Fruit fly (Drosophila melanogaster) whole organism, embryonic: ENCODE data around the gene Gpdh3.
A peak's percentile ranks its signal among the peaks of the same experiment; 100 is the strongest.

Experiments used
- Abd-B ChIP-seq: fragments of 200-800 bp; sonication (Bioruptor generic); optimal IDR thresholded peaks from 2 replicates; lab custom pipeline; 2018; ENCODE audit warnings: missing biosample characterization, mild to moderate bottlenecking, missing genetic modification characterization, moderate library complexity
- Atf3 ChIP-seq: fragments of 200-800 bp; sonication (Bioruptor generic); optimal IDR thresholded peaks from 3 replicates; lab custom pipeline; 2016; ENCODE audit warnings: missing biosample characterization, missing genetic modification characterization
- Awh ChIP-seq: fragments of 200-800 bp; sonication (Bioruptor generic); IDR thresholded peaks from 2 replicates; pipeline ENCODE4, ENCODE4 v1.3.6; 2022; ENCODE audit warnings: missing biosample characterization, missing genetic modification characterization
- Bgb ChIP-seq: fragments of 200-800 bp; sonication (Bioruptor generic); IDR thresholded peaks from 2 replicates; pipeline ENCODE4 v1.3.6; 2022; ENCODE audit warnings: missing biosample characterization, missing genetic modification characterization; ENCODE audit not compliant: partially characterized antibody
- CG1024 ChIP-seq: fragments of 200-800 bp; sonication (Bioruptor generic); IDR thresholded peaks from 2 replicates; pipeline ENCODE4 v1.3.6; 2022; ENCODE audit warnings: missing biosample characterization, missing genetic modification characterization
- CG10543 ChIP-seq: fragments of 200-800 bp; sonication (Bioruptor generic); optimal IDR thresholded peaks from 3 replicates; lab custom pipeline; 2017; ENCODE audit warnings: missing biosample characterization, mild to moderate bottlenecking, missing genetic modification characterization, moderate library complexity
- CG11093 ChIP-seq: fragments of 200-800 bp; sonication (Bioruptor generic); IDR thresholded peaks from 3 replicates; pipeline ENCODE4 v1.3.6; 2022; ENCODE audit warnings: missing biosample characterization, missing genetic modification characterization
- CG11456 ChIP-seq: fragments of 200-800 bp; sonication (Bioruptor generic); IDR thresholded peaks from 3 replicates; pipeline ENCODE4 v1.3.6; 2022; ENCODE audit warnings: missing biosample characterization, missing genetic modification characterization
- CG12104 ChIP-seq: fragments of 200-800 bp; sonication (Bioruptor generic); optimal IDR thresholded peaks from 3 replicates; lab custom pipeline; 2016; ENCODE audit warnings: missing biosample characterization, missing genetic modification characterization
- CG12299 ChIP-seq: fragments of 200-800 bp; sonication (Bioruptor generic); optimal IDR thresholded peaks from 2 replicates; lab custom pipeline; 2018; ENCODE audit warnings: missing biosample characterization, mild to moderate bottlenecking, missing genetic modification characterization
- CG12942 ChIP-seq: fragments of 200-800 bp; sonication (Bioruptor generic); optimal IDR thresholded peaks from 3 replicates; lab custom pipeline; 2016; ENCODE audit warnings: missing biosample characterization, missing genetic modification characterization
- CG15514 ChIP-seq: fragments of 200-800 bp; sonication (Bioruptor generic); optimal IDR thresholded peaks from 3 replicates; lab custom pipeline; 2017; ENCODE audit warnings: missing biosample characterization, missing genetic modification characterization, mild to moderate bottlenecking, moderate library complexity, missing genetic modification reagents
- CG16813 ChIP-seq: fragments of 200-800 bp; sonication (Bioruptor generic); IDR thresholded peaks from 3 replicates; pipeline ENCODE4 v1.3.6; 2022; ENCODE audit warnings: missing biosample characterization, missing genetic modification characterization; ENCODE audit not compliant: partially characterized antibody
- CG18764 ChIP-seq: fragments of 200-800 bp; sonication (Bioruptor generic); optimal IDR thresholded peaks from 3 replicates; lab custom pipeline; 2016; ENCODE audit warnings: missing biosample characterization, missing genetic modification characterization
- CG7839 ChIP-seq: fragments of 200-800 bp; sonication (Bioruptor generic); optimal IDR thresholded peaks from 3 replicates; lab custom pipeline; 2018; ENCODE audit warnings: missing biosample characterization, mild to moderate bottlenecking, missing genetic modification characterization, moderate library complexity
- CG8290 ChIP-seq, 3 experiments: fragments of 200-800 bp; sonication (Bioruptor generic); optimal IDR thresholded peaks; 2 replicates each; lab custom pipeline; 2016 to 2019; ENCODE audit warnings: missing biosample characterization in 3 of 3, missing genetic modification characterization in 3 of 3, mild to moderate bottlenecking in 2 of 3, moderate library complexity in 1 of 3
- CG9932 ChIP-seq: fragments of 200-800 bp; sonication (Bioruptor generic); IDR thresholded peaks from 2 replicates; pipeline ENCODE4 v1.3.6; 2022; ENCODE audit warnings: missing biosample characterization, missing genetic modification characterization
- Chrac-16 ChIP-seq: fragments of 200-800 bp; sonication (Bioruptor generic); optimal IDR thresholded peaks from 3 replicates; lab custom pipeline; 2016; ENCODE audit warnings: missing biosample characterization, missing genetic modification characterization
- D19A ChIP-seq: fragments of 200-800 bp; optimal IDR thresholded peaks from 3 replicates; lab custom pipeline; 2019; ENCODE audit warnings: missing biosample characterization, mild to moderate bottlenecking, missing genetic modification characterization, moderate library complexity
- Dfd ChIP-seq, 2 experiments: fragments of >200 bp; optimal IDR thresholded peaks; 2 replicates each; lab custom pipeline; 2017; ENCODE audit warnings: missing biosample characterization in 2 of 2, missing genetic modification characterization in 2 of 2
- GATAe ChIP-seq: fragments of 200-800 bp; sonication (Bioruptor generic); conservative IDR thresholded peaks from 2 replicates; pipeline ENCODE4 v1.3.6; 2022; ENCODE audit warnings: missing biosample characterization, missing genetic modification characterization
- HHEX ChIP-seq: fragments of 200-800 bp; sonication (Bioruptor generic); optimal IDR thresholded peaks from 3 replicates; lab custom pipeline; 2017; ENCODE audit warnings: missing biosample characterization, mild to moderate bottlenecking, missing genetic modification characterization, missing genetic modification reagents
- Hsf ChIP-seq: fragments of 200-800 bp; sonication (Bioruptor generic); optimal IDR thresholded peaks from 3 replicates; lab custom pipeline; 2016; ENCODE audit warnings: missing biosample characterization, missing genetic modification characterization
- MESR4 ChIP-seq: fragments of 200-800 bp; sonication (Bioruptor generic); optimal IDR thresholded peaks from 2 replicates; lab custom pipeline; 2018; ENCODE audit warnings: missing biosample characterization, mild to moderate bottlenecking, missing genetic modification characterization, moderate library complexity
- MTF-1 ChIP-seq: fragments of 200-800 bp; sonication (Bioruptor generic); optimal IDR thresholded peaks from 2 replicates; lab custom pipeline; 2018; ENCODE audit warnings: missing biosample characterization, mild to moderate bottlenecking, missing genetic modification characterization, borderline replicate concordance
- Mad ChIP-seq: fragments of 200-800 bp; sonication (Bioruptor generic); optimal IDR thresholded peaks from 2 replicates; lab custom pipeline; 2016; ENCODE audit warnings: missing biosample characterization, missing genetic modification characterization
- Med ChIP-seq: fragments of 200-800 bp; sonication (Bioruptor generic); peaks from one replicate; lab custom pipeline; 2016; ENCODE audit warnings: missing biosample characterization, missing genetic modification characterization, mild to moderate bottlenecking, inconsistent platforms, moderate library complexity
- Mrtf ChIP-seq: fragments of 200-800 bp; sonication (Bioruptor generic); IDR thresholded peaks from 3 replicates; pipeline ENCODE4 v1.3.6; 2022; ENCODE audit warnings: missing biosample characterization, missing genetic modification characterization
- PHDP ChIP-seq: fragments of 200-800 bp; sonication (Bioruptor generic); optimal IDR thresholded peaks from 3 replicates; lab custom pipeline; 2018; ENCODE audit warnings: missing biosample characterization, mild to moderate bottlenecking, missing genetic modification characterization, moderate library complexity
- Ravus ChIP-seq: fragments of 200-800 bp; sonication (Bioruptor generic); IDR thresholded peaks from 2 replicates; pipeline ENCODE4 v1.3.6; 2022; ENCODE audit warnings: missing biosample characterization, missing genetic modification characterization
- abd-A ChIP-seq: fragments of 200-800 bp; sonication (Bioruptor generic); optimal IDR thresholded peaks from 3 replicates; lab custom pipeline; 2019; ENCODE audit warnings: missing biosample characterization, mild to moderate bottlenecking, missing genetic modification characterization, moderate library complexity
- al ChIP-seq: fragments of 200-800 bp; sonication (Bioruptor generic); IDR thresholded peaks from 2 replicates; pipeline ENCODE4 v1.3.6; 2022; ENCODE audit warnings: missing biosample characterization, missing genetic modification characterization
- dmrt99B ChIP-seq: fragments of 200-800 bp; sonication (Bioruptor generic); optimal IDR thresholded peaks from 2 replicates; lab custom pipeline; 2018; ENCODE audit warnings: missing biosample characterization, mild to moderate bottlenecking, missing genetic modification characterization, moderate library complexity
- dpn ChIP-seq, 2 experiments: fragments of 200-800 bp; sonication (Bioruptor generic); optimal IDR thresholded peaks; 3 replicates each; lab custom pipeline; 2016; ENCODE audit warnings: missing biosample characterization in 2 of 2, missing genetic modification characterization in 2 of 2
- fd64A ChIP-seq: fragments of 200-800 bp; sonication (Bioruptor generic); optimal IDR thresholded peaks from 3 replicates; lab custom pipeline; 2018; ENCODE audit warnings: missing biosample characterization, mild to moderate bottlenecking, missing genetic modification characterization
- gem ChIP-seq: fragments of 200-800 bp; sonication (Bioruptor generic); optimal IDR thresholded peaks from 2 replicates; lab custom pipeline; 2019; ENCODE audit warnings: missing biosample characterization, mild to moderate bottlenecking, missing genetic modification characterization, moderate library complexity
- gsb-n ChIP-seq: fragments of 200-800 bp; sonication (Bioruptor generic); optimal IDR thresholded peaks from 3 replicates; lab custom pipeline; 2018; ENCODE audit warnings: missing biosample characterization, mild to moderate bottlenecking, missing genetic modification characterization
- gt ChIP-seq: fragments of 200-800 bp; sonication (Bioruptor generic); IDR thresholded peaks from 2 replicates; pipeline ENCODE4 v1.3.6; 2022; ENCODE audit warnings: missing biosample characterization, missing genetic modification characterization
- hth ChIP-seq: fragments of >200 bp; optimal IDR thresholded peaks from 2 replicates; lab custom pipeline; 2017; ENCODE audit warnings: inconsistent platforms
- kay ChIP-seq: fragments of 200-800 bp; sonication (Bioruptor generic); optimal IDR thresholded peaks from 2 replicates; lab custom pipeline; 2016; ENCODE audit warnings: missing biosample characterization, missing genetic modification characterization
- lmd ChIP-seq: fragments of 200-800 bp; sonication (Bioruptor generic); IDR thresholded peaks from 2 replicates; pipeline ENCODE4 v1.3.6; 2022; ENCODE audit warnings: missing biosample characterization, missing genetic modification characterization
- maf-S ChIP-seq: fragments of 200-800 bp; sonication (Bioruptor generic); optimal IDR thresholded peaks from 2 replicates; lab custom pipeline; 2016; ENCODE audit warnings: missing biosample characterization, missing genetic modification characterization
- nerfin-2 ChIP-seq: fragments of 200-800 bp; sonication (Bioruptor generic); IDR thresholded peaks from 2 replicates; pipeline ENCODE4 v1.3.6; 2022; ENCODE audit warnings: missing biosample characterization, missing genetic modification characterization; ENCODE audit not compliant: partially characterized antibody
- org-1 ChIP-seq: fragments of 200-800 bp; sonication (Bioruptor generic); optimal IDR thresholded peaks from 2 replicates; lab custom pipeline; 2017; ENCODE audit warnings: missing biosample characterization, missing genetic modification characterization
- otp ChIP-seq: fragments of 200-800 bp; sonication (Bioruptor generic); IDR thresholded peaks from 3 replicates; pipeline ENCODE4, ENCODE4 v1.3.6; 2022; ENCODE audit warnings: missing biosample characterization, missing genetic modification characterization
- peb ChIP-seq: fragments of 200-800 bp; sonication (Bioruptor generic); IDR thresholded peaks from 2 replicates; pipeline ENCODE4 v1.3.6; 2022; ENCODE audit warnings: missing biosample characterization, missing genetic modification characterization
- ro ChIP-seq: fragments of 200-800 bp; sonication (Bioruptor generic); IDR thresholded peaks from 2 replicates; pipeline ENCODE4 v1.3.6; 2022; ENCODE audit warnings: missing biosample characterization, missing genetic modification characterization
- sd ChIP-seq: fragments of 200-800 bp; sonication (Bioruptor generic); optimal IDR thresholded peaks from 3 replicates; lab custom pipeline; 2018; ENCODE audit warnings: missing biosample characterization, mild to moderate bottlenecking, missing genetic modification characterization, moderate library complexity
- toy ChIP-seq: fragments of 200-800 bp; sonication (Bioruptor generic); IDR thresholded peaks from 2 replicates; pipeline ENCODE4 v1.3.6; 2022; ENCODE audit warnings: missing biosample characterization, missing genetic modification characterization
- wdn ChIP-seq: fragments of 200-800 bp; sonication (Bioruptor generic); IDR thresholded peaks from 2 replicates; pipeline ENCODE4 v1.3.6; 2022; ENCODE audit warnings: missing biosample characterization, missing genetic modification characterization
- yki ChIP-seq: fragments of >200 bp; optimal IDR thresholded peaks from 3 replicates; lab custom pipeline; 2018

The Gpdh3 gene

DNA sequence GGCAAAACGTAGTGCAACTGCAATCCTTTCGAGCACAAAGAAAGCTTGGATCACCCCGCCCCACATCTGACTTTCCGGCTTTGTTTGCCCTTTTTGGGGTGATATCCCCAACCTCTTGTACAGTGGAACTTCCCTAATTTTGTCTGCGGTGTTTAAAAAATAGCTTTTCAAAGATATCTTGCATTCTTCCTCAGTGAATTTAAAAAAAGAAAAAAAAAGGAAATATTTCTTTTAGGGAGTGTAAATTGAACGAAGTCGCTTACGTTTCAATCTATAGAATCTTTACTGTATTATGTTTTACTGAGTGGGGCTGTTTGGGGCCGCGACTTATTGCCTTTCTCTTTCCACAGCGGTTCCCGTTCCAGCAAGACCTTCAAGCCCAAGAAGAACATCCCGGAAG is 39.8 kb downstream of the Gpdh3 start (continued):
- TF ChIP-seq CG18764 (GFP tag; lab: Kevin White, UChicago) (no peak), CG10543 (GFP tag; lab: Kevin White, UChicago) (no peak), nerfin-2 (GFP tag; lab: Robert Waterston, UW) (no peak), Atf3 (GFP tag; lab: Kevin White, UChicago) (no peak), Chrac-16 (peak; percentile 37), Mrtf (GFP tag; lab: Robert Waterston, UW) (peak; percentile 84), toy (GFP tag; lab: Robert Waterston, UW) (no peak), kay (peak; percentile 26), D19A (no peak), al (peak; percentile 64), maf-S (GFP tag; lab: Kevin White, UChicago) (peak; percentile 44), peb (no peak), CG16813 (no peak), Med (GFP tag; lab: Kevin White, UChicago) (peak; percentile 87), GATAe (GFP tag; lab: Robert Waterston, UW) (no peak), org-1 (GFP tag; lab: Kevin White, UChicago) (no peak), dpn (GFP tag; optimal IDR thresholded peaks at IDR 0.05; lab: Kevin White, UChicago) (peak; percentile 65 to 81), Dfd (GFP tag; optimal IDR thresholded peaks at IDR 0.05; lab: Kevin White, UChicago) (no peak), Ravus (GFP tag; lab: Robert Waterston, UW) (peak; percentile 43), CG1024 (GFP tag; lab: Robert Waterston, UW) (no peak), Abd-B (no peak), PHDP (tag; lab: Kevin White, UChicago) (peak; percentile 67), otp (GFP tag; lab: Robert Waterston, UW) (no peak), CG11093 (GFP tag; lab: Robert Waterston, UW) (peak; percentile 53; the same call in 1 of the 3 replicates), CG11456 (GFP tag; lab: Robert Waterston, UW) (peak; percentile 87), lmd (peak; percentile 84), CG12104 (peak; percentile 50), fd64A (GFP tag; lab: Kevin White, UChicago) (no peak), CG8290 (GFP tag; optimal IDR thresholded peaks at IDR 0.05; lab: Kevin White, UChicago) (no peak), CG8290 (tag; optimal IDR thresholded peaks at IDR 0.05; lab: Kevin White, UChicago) (no peak), CG7839 (tag; lab: Kevin White, UChicago) (no peak), Awh (GFP tag; lab: Robert Waterston, UW) (0 out of 2 replicates have a peak, but pooled peaks have one; percentile 50), ro (GFP tag; lab: Robert Waterston, UW) (no peak), gt (GFP tag; lab: Robert Waterston, UW) (peak; percentile 29; the same call in 1 of the 2 replicates), Bgb (no peak), hth (lab: Kevin White, UChicago) (no peak), yki (no peak), abd-A (tag; lab: Kevin White, UChicago) (no peak), CG12299 (tag; lab: Kevin White, UChicago) (peak; percentile 4), gem (tag; lab: Kevin White, UChicago) (no peak), sd (tag; lab: Kevin White, UChicago) (no peak), CG9932 (GFP tag; lab: Robert Waterston, UW) (peak; percentile 77), Mad (GFP tag; lab: Kevin White, UChicago) (no peak), CG12942 (GFP tag; lab: Kevin White, UChicago) (no peak), MTF-1 (GFP tag; lab: Kevin White, UChicago) (no peak), gsb-n (tag; lab: Kevin White, UChicago) (no peak), MESR4 (no peak), HHEX (GFP tag; lab: Kevin White, UChicago) (peak; percentile 25), wdn (peak; percentile 73; the same call in 1 of the 2 replicates), CG15514 (GFP tag; lab: Kevin White, UChicago) (peak; percentile 12), dmrt99B (tag; lab: Kevin White, UChicago) (no peak), Hsf (peak; percentile 23)
